Fruit fly (Drosophila melanogaster): ENCODE results near the gene LysX.

DNA sequence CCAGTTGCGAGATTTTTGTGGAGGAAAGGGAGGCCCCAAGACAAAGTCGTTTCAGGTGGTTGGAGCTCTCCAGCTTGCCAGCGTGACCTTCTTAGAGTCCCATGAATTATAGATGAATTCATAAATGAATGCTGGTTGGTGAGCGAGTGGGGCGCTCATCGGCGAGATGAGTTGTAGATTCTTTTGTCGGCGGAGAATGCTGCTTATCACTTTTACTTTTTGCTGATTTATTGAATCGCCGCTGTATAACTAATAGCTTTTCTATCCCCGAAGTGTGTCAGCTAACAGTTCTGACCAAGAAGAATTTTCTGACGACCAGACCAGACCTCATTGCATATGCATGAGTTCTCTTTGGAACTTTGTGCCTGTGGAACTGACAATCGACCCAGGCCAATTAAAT is 17.0 kb upstream of the LysX start:
- TF ChIP-seq insv (optimal IDR thresholded peaks at IDR 0.05), result no peak
- TF ChIP-seq h (optimal IDR thresholded peaks at IDR 0.05), result no peak
- TF ChIP-seq Sin3A (optimal IDR thresholded peaks at IDR 0.05), result no peak
- TF ChIP-seq psq (optimal IDR thresholded peaks at IDR 0.05), result no peak
- no peak for TF ChIP-seq Myc (optimal IDR thresholded peaks at IDR 0.05)
- no peak for TF ChIP-seq ttk (optimal IDR thresholded peaks at IDR 0.05)
